Worm (Caenorhabditis elegans) whole organism, late embryonic: ENCODE results near the gene Y51H7C.1.

Experiments used
- F13H6.1 ChIP-seq: sonication (generic microtip); optimal IDR thresholded peaks from 2 replicates; lab custom pipeline; 2016; ENCODE audit warnings: missing genetic modification characterization, missing compliant biosample characterization
- ceh-19 ChIP-seq: fragments of 200-800 bp; sonication (Bioruptor generic); optimal IDR thresholded peaks from 2 replicates; lab custom pipeline; 2018; ENCODE audit warnings: mild to moderate bottlenecking, missing genetic modification characterization, missing compliant biosample characterization
- ceh-2 ChIP-seq: sonication (generic microtip); optimal IDR thresholded peaks from 2 replicates; lab custom pipeline; 2016; ENCODE audit warnings: missing genotype, missing genetic modification characterization, missing compliant biosample characterization
- ceh-48 ChIP-seq: sonication (generic microtip); optimal IDR thresholded peaks from 2 replicates; lab custom pipeline; 2016; ENCODE audit warnings: missing genetic modification characterization, inconsistent platforms, missing compliant biosample characterization
- ceh-9 ChIP-seq: sonication (generic microtip); optimal IDR thresholded peaks from 2 replicates; lab custom pipeline; 2016; ENCODE audit warnings: mild to moderate bottlenecking, missing genetic modification characterization, inconsistent platforms, missing compliant biosample characterization
- elt-4 ChIP-seq: sonication (generic microtip); optimal IDR thresholded peaks from 2 replicates; lab custom pipeline; 2016; ENCODE audit warnings: missing genetic modification characterization, missing compliant biosample characterization
- hlh-30 ChIP-seq: sonication (generic microtip); optimal IDR thresholded peaks from 2 replicates; lab custom pipeline; 2017; ENCODE audit warnings: antibody characterized with exemption, missing genetic modification characterization, missing compliant biosample characterization; ENCODE audit not compliant: insufficient read depth
- hlh-6 ChIP-seq: sonication (generic microtip); optimal IDR thresholded peaks from 2 replicates; lab custom pipeline; 2016; ENCODE audit warnings: missing genotype, missing genetic modification characterization, missing compliant biosample characterization
- hlh-8 ChIP-seq: sonication (generic microtip); optimal IDR thresholded peaks from 2 replicates; lab custom pipeline; 2016; ENCODE audit warnings: missing genotype, missing genetic modification characterization, missing compliant biosample characterization
- mec-3 ChIP-seq: sonication (generic microtip); optimal IDR thresholded peaks from 2 replicates; lab custom pipeline; 2016; ENCODE audit warnings: borderline replicate concordance, missing genetic modification characterization, missing compliant biosample characterization
- nhr-11 ChIP-seq: fragments of 150-350 bp; optimal IDR thresholded peaks from 2 replicates; lab custom pipeline; 2014; ENCODE audit warnings: missing biosample characterization, missing genetic modification characterization
- pha-4 ChIP-seq: fragments of 150-350 bp; optimal IDR thresholded peaks from 2 replicates; lab custom pipeline; 2018; ENCODE audit warnings: missing biosample characterization, missing genetic modification reagents, missing genetic modification characterization
- unc-3 ChIP-seq, 2 experiments: fragments of 200-800 bp in 1 of 2; sonication (Bioruptor generic) in 1 of 2; sonication (generic microtip) in 1 of 2; conservative IDR thresholded peaks in 1 of 2; optimal IDR thresholded peaks in 1 of 2; 2 replicates each; pipeline versions ENCODE4 v1.3.6 to Lab custom; 2016 to 2022; ENCODE audit warnings: missing compliant biosample characterization in 2 of 2, missing genetic modification characterization in 2 of 2, missing genetic modification reagents in 1 of 2

DNA sequence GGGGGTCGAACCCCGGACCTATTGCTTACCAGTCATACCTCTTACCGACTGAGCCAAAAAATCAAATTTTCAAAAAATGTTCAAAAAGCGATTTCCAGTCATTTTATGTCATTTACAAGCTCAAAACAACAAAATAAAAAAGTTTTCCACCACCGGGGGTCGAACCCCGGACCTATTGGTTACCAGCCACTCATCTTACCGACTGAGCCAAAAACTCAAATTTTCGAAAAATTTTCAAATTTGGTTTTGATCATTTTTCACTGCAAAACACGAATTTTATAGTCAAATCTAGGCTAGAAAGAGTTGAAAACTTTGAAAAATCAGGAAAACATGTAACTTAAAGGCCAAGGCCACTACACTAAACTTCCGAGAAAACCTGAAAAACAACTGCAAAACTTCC, 8.5 kb downstream of the Y51H7C.1 start:
- no peak for TF ChIP-seq hlh-30 (tag; lab: Kevin White, UChicago)
- TF ChIP-seq F13H6.1 (tag; lab: Kevin White, UChicago) = no peak
- no peak for TF ChIP-seq unc-3 (GFP tag; conservative IDR thresholded peaks at IDR 0.05; lab: Robert Waterston, UW)
- TF ChIP-seq unc-3 (tag; optimal IDR thresholded peaks at IDR 0.05; lab: Kevin White, UChicago) = no peak
- no peak for TF ChIP-seq hlh-8 (tag; lab: Kevin White, UChicago)
- no peak for TF ChIP-seq elt-4 (tag; lab: Kevin White, UChicago)
- no peak for TF ChIP-seq ceh-9 (tag; lab: Kevin White, UChicago)
- no peak for TF ChIP-seq hlh-6 (tag; lab: Kevin White, UChicago)
- no peak for TF ChIP-seq pha-4 (tag; lab: Kevin White, UChicago)
- TF ChIP-seq mec-3 (tag; lab: Kevin White, UChicago) = no peak
- TF ChIP-seq ceh-19 (GFP tag; lab: Kevin White, UChicago) = no peak
- TF ChIP-seq ceh-2 (tag; lab: Kevin White, UChicago) = no peak
- no peak for TF ChIP-seq nhr-11 (tag; lab: Kevin White, UChicago)
- TF ChIP-seq ceh-48 (tag; lab: Kevin White, UChicago) = no peak
